Fruit fly (Drosophila melanogaster) whole organism, embryonic: ENCODE results near the gene CG5882.

Experiments
- CG10462 ChIP-seq: fragments of 200-800 bp; sonication (Bioruptor generic); optimal IDR thresholded peaks from 2 replicates; lab custom pipeline; 2016; ENCODE audit warnings: missing biosample characterization, missing genetic modification characterization
- CG10565 ChIP-seq: fragments of 200-800 bp; sonication (Bioruptor generic); optimal IDR thresholded peaks from 3 replicates; lab custom pipeline; 2016; ENCODE audit warnings: missing biosample characterization, mild to moderate bottlenecking, missing genetic modification characterization
- CG11695 ChIP-seq: fragments of 200-800 bp; sonication (Bioruptor generic); IDR thresholded peaks from 3 replicates; pipeline ENCODE4 v1.3.6; 2022; ENCODE audit warnings: missing biosample characterization, missing genetic modification characterization
- CG30403 ChIP-seq: fragments of 200-800 bp; sonication (Bioruptor generic); optimal IDR thresholded peaks from 3 replicates; lab custom pipeline; 2016; ENCODE audit warnings: missing biosample characterization, missing genetic modification characterization
- CG7928 ChIP-seq: fragments of 200-800 bp; sonication (Bioruptor generic); optimal IDR thresholded peaks from 2 replicates; lab custom pipeline; 2017; ENCODE audit warnings: missing biosample characterization, mild to moderate bottlenecking, missing genetic modification characterization
- Dbx ChIP-seq: fragments of 200-800 bp; sonication (Bioruptor generic); IDR thresholded peaks from 3 replicates; pipeline ENCODE4 v1.3.6; 2022; ENCODE audit warnings: missing biosample characterization, missing genetic modification characterization
- HLHmδ ChIP-seq: fragments of 200-800 bp; sonication (Bioruptor generic); optimal IDR thresholded peaks from 2 replicates; lab custom pipeline; 2018; ENCODE audit warnings: missing biosample characterization, mild to moderate bottlenecking, missing genetic modification characterization, moderate library complexity
- Poxn ChIP-seq: fragments of 200-800 bp; sonication (Bioruptor generic); IDR thresholded peaks from 2 replicates; pipeline ENCODE4 v1.3.6; 2022; ENCODE audit warnings: missing biosample characterization, missing genetic modification characterization
- ab ChIP-seq: fragments of 200-800 bp; sonication (Bioruptor generic); optimal IDR thresholded peaks from 2 replicates; lab custom pipeline; 2016; ENCODE audit warnings: missing biosample characterization, missing genetic modification characterization
- exex ChIP-seq: fragments of 200-800 bp; sonication (Bioruptor generic); optimal IDR thresholded peaks from 4 replicates; lab custom pipeline; 2018; ENCODE audit warnings: missing biosample characterization, mild to moderate bottlenecking, missing genetic modification characterization, moderate library complexity
- fd96Cb ChIP-seq: fragments of 200-800 bp; sonication (Bioruptor generic); optimal IDR thresholded peaks from 2 replicates; lab custom pipeline; 2018; ENCODE audit warnings: missing biosample characterization, mild to moderate bottlenecking, missing genetic modification characterization, moderate library complexity

DNA sequence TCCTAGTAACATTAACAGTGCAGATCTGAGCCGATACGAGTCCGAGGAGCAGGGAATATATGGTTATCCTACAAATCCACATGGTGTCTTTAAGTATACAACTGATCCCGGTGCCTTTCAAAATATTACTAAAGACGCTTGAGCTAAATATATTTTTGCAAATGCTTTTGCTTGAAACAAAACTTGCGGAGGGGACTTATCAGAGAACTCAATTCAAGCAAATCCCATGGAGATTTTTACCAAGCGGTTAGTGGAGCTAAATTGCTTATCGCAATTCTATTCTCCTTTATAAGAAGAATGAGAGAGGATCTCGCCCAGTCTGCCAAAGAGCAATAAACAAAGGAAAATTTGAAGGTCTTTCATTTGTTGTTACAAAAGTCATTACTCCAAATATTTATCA is 18.9 kb upstream of the CG5882 start, which contains the start of gene eater:
- no peak for TF ChIP-seq CG7928 (GFP tag; lab: Kevin White, UChicago)
- no peak for TF ChIP-seq Poxn
- no peak for TF ChIP-seq HLHmδ
- no peak for TF ChIP-seq ab (GFP tag; lab: Kevin White, UChicago)
- no peak for TF ChIP-seq CG11695 (GFP tag; lab: Robert Waterston, UW)
- no peak for TF ChIP-seq CG10565 (GFP tag; lab: Kevin White, UChicago)
- no peak for TF ChIP-seq exex (tag; lab: Kevin White, UChicago)
- no peak for TF ChIP-seq fd96Cb (tag; lab: Kevin White, UChicago)
- no peak for TF ChIP-seq Dbx
- no peak for TF ChIP-seq CG30403
- no peak for TF ChIP-seq CG10462 (GFP tag; lab: Kevin White, UChicago)
